Fruit fly (Drosophila melanogaster) whole organism, embryonic: ENCODE measurements around the gene Rrp1.
A peak's percentile ranks its signal among the peaks of the same experiment; 100 is the strongest.

Experiments used
- ATbp ChIP-seq: fragments of 200-800 bp; sonication (Bioruptor generic); optimal IDR thresholded peaks from 2 replicates; lab custom pipeline; 2017; ENCODE audit warnings: missing biosample characterization, mild to moderate bottlenecking, missing genetic modification characterization, missing genetic modification reagents
- Bgb ChIP-seq: fragments of 200-800 bp; sonication (Bioruptor generic); IDR thresholded peaks from 2 replicates; pipeline ENCODE4 v1.3.6; 2022; ENCODE audit warnings: missing biosample characterization, missing genetic modification characterization; ENCODE audit not compliant: partially characterized antibody
- Blimp-1 ChIP-seq: fragments of 200-800 bp; sonication (Bioruptor generic); optimal IDR thresholded peaks from 3 replicates; lab custom pipeline; 2018; ENCODE audit warnings: missing biosample characterization, missing genetic modification characterization, mild to moderate bottlenecking, moderate library complexity, missing genetic modification reagents
- CG12769 ChIP-seq: fragments of 200-800 bp; sonication (Bioruptor generic); optimal IDR thresholded peaks from 2 replicates; lab custom pipeline; 2019; ENCODE audit warnings: missing biosample characterization, mild to moderate bottlenecking, missing genetic modification characterization, moderate library complexity
- CG13123 ChIP-seq: fragments of 200-800 bp; sonication (Bioruptor generic); optimal IDR thresholded peaks from 2 replicates; lab custom pipeline; 2016; ENCODE audit warnings: missing biosample characterization, missing genetic modification characterization
- CG1647 ChIP-seq: fragments of 200-800 bp; sonication (Bioruptor generic); optimal IDR thresholded peaks from 3 replicates; lab custom pipeline; 2016; ENCODE audit warnings: missing biosample characterization, missing genetic modification characterization
- CG16779 ChIP-seq: fragments of 200-800 bp; sonication (Bioruptor generic); IDR thresholded peaks from 2 replicates; pipeline ENCODE4 v1.3.6; 2022; ENCODE audit warnings: missing biosample characterization, missing genetic modification characterization
- CG17361 ChIP-seq: fragments of 200-800 bp; sonication (Bioruptor generic); IDR thresholded peaks from 3 replicates; pipeline ENCODE4 v1.3.6; 2022; ENCODE audit warnings: missing biosample characterization, missing genetic modification characterization
- CG33213 ChIP-seq: fragments of 200-800 bp; sonication (Bioruptor generic); optimal IDR thresholded peaks from 3 replicates; lab custom pipeline; 2016; ENCODE audit warnings: missing biosample characterization, missing genetic modification characterization
- CG3407 ChIP-seq: fragments of 200-800 bp; sonication (Bioruptor generic); optimal IDR thresholded peaks from 2 replicates; lab custom pipeline; 2018; ENCODE audit warnings: missing biosample characterization, mild to moderate bottlenecking, missing genetic modification characterization
- CG4707 ChIP-seq: fragments of 200-800 bp; sonication (Bioruptor generic); optimal IDR thresholded peaks from 2 replicates; lab custom pipeline; 2018; ENCODE audit warnings: missing biosample characterization, mild to moderate bottlenecking, missing genetic modification characterization, moderate library complexity
- CG4730 ChIP-seq: fragments of 200-800 bp; sonication (Bioruptor generic); IDR thresholded peaks from 2 replicates; pipeline ENCODE4 v1.3.6; 2022; ENCODE audit warnings: missing biosample characterization, missing genetic modification characterization
- CG5180 ChIP-seq: fragments of 200-800 bp; sonication (Bioruptor generic); optimal IDR thresholded peaks from 3 replicates; lab custom pipeline; 2017; ENCODE audit warnings: missing biosample characterization, missing genetic modification characterization, mild to moderate bottlenecking, moderate library complexity, missing genetic modification reagents
- CG9609 ChIP-seq: fragments of 200-800 bp; sonication (Bioruptor generic); optimal IDR thresholded peaks from 3 replicates; lab custom pipeline; 2016; ENCODE audit warnings: missing biosample characterization, missing genetic modification characterization
- CG9817 ChIP-seq: fragments of 200-800 bp; sonication (Bioruptor generic); optimal IDR thresholded peaks from 2 replicates; lab custom pipeline; 2018; ENCODE audit warnings: missing biosample characterization, mild to moderate bottlenecking, missing genetic modification characterization, moderate library complexity
- Dek ChIP-seq: fragments of 200-800 bp; sonication (Bioruptor generic); optimal IDR thresholded peaks from 3 replicates; lab custom pipeline; 2019; ENCODE audit warnings: missing biosample characterization, mild to moderate bottlenecking, missing genetic modification characterization, moderate library complexity
- Dref ChIP-seq: fragments of 200-800 bp; sonication (Bioruptor generic); IDR thresholded peaks from 2 replicates; pipeline ENCODE4 v1.3.6; 2022; ENCODE audit warnings: missing biosample characterization, missing genetic modification characterization
- Drgx ChIP-seq: fragments of 200-800 bp; sonication (Bioruptor generic); IDR thresholded peaks from 2 replicates; pipeline ENCODE4 v1.3.6; 2022; ENCODE audit warnings: missing biosample characterization, missing genetic modification characterization
- Fer1 ChIP-seq: fragments of 200-800 bp; sonication (Bioruptor generic); optimal IDR thresholded peaks from 2 replicates; lab custom pipeline; 2017; ENCODE audit warnings: missing biosample characterization, mild to moderate bottlenecking, missing genetic modification characterization
- Gug ChIP-seq: fragments of 200-800 bp; sonication (Bioruptor generic); IDR thresholded peaks from 4 replicates; pipeline ENCODE4 v1.3.6; 2022; ENCODE audit warnings: missing biosample characterization, missing genetic modification characterization
- Hey ChIP-seq: fragments of 200-800 bp; sonication (Bioruptor generic); optimal IDR thresholded peaks from 3 replicates; lab custom pipeline; 2018; ENCODE audit warnings: missing biosample characterization, mild to moderate bottlenecking, missing genetic modification characterization
- Hmr ChIP-seq: fragments of 200-800 bp; sonication (Bioruptor generic); optimal IDR thresholded peaks from 3 replicates; lab custom pipeline; 2017; ENCODE audit warnings: mild to moderate bottlenecking, missing biosample characterization, missing genetic modification reagents, missing genetic modification characterization
- Hr3 ChIP-seq: fragments of 200-800 bp; sonication (Bioruptor generic); optimal IDR thresholded peaks from 3 replicates; lab custom pipeline; 2016; ENCODE audit warnings: missing biosample characterization, missing genetic modification characterization
- Hr39 ChIP-seq: fragments of >200 bp; optimal IDR thresholded peaks from 2 replicates; lab custom pipeline; 2017
- MBD-R2 ChIP-seq: fragments of 200-800 bp; sonication (Bioruptor generic); IDR thresholded peaks from 2 replicates; pipeline ENCODE4 v1.3.6; 2022; ENCODE audit warnings: missing biosample characterization, missing genetic modification characterization
- Oli ChIP-seq: fragments of 200-800 bp; sonication (Bioruptor generic); optimal IDR thresholded peaks from 2 replicates; lab custom pipeline; 2018; ENCODE audit warnings: missing biosample characterization, mild to moderate bottlenecking, missing genetic modification characterization, moderate library complexity
- PHDP ChIP-seq: fragments of 200-800 bp; sonication (Bioruptor generic); optimal IDR thresholded peaks from 3 replicates; lab custom pipeline; 2018; ENCODE audit warnings: missing biosample characterization, mild to moderate bottlenecking, missing genetic modification characterization, moderate library complexity
- Pdp1 ChIP-seq, 2 experiments: fragments of 200-800 bp; sonication (Bioruptor generic); optimal IDR thresholded peaks; 3 replicates each; lab custom pipeline; 2016; ENCODE audit warnings: missing biosample characterization in 2 of 2, missing genetic modification characterization in 2 of 2, mild to moderate bottlenecking in 1 of 2, moderate library complexity in 1 of 2
- Rfx ChIP-seq: fragments of 200-800 bp; sonication (Bioruptor generic); IDR thresholded peaks from 2 replicates; pipeline ENCODE4 v1.3.6; 2022; ENCODE audit warnings: missing biosample characterization, missing genetic modification characterization
- Sin3A ChIP-seq: fragments of >200 bp; optimal IDR thresholded peaks from 2 replicates; lab custom pipeline; 2018
- Sox100B ChIP-seq: fragments of 200-800 bp; sonication (Bioruptor generic); optimal IDR thresholded peaks from 3 replicates; lab custom pipeline; 2018; ENCODE audit warnings: missing biosample characterization, mild to moderate bottlenecking, missing genetic modification characterization
- Trl ChIP-seq, 3 experiments: fragments of >200 bp in 2 of 3; fragments of 200-800 bp in 1 of 3; sonication (Bioruptor generic) in 1 of 3; optimal IDR thresholded peaks; 2 replicates in 1 of 3; 3 replicates in 2 of 3; lab custom pipeline; 2016 to 2017; ENCODE audit warnings: missing biosample characterization in 1 of 3, missing genetic modification characterization in 1 of 3
- Usf ChIP-seq: fragments of 200-800 bp; sonication (Bioruptor generic); optimal IDR thresholded peaks from 2 replicates; lab custom pipeline; 2017; ENCODE audit warnings: missing genotype, missing biosample characterization, missing genetic modification characterization
- abd-A ChIP-seq: fragments of 200-800 bp; sonication (Bioruptor generic); optimal IDR thresholded peaks from 3 replicates; lab custom pipeline; 2019; ENCODE audit warnings: missing biosample characterization, mild to moderate bottlenecking, missing genetic modification characterization, moderate library complexity
- al ChIP-seq: fragments of 200-800 bp; sonication (Bioruptor generic); IDR thresholded peaks from 2 replicates; pipeline ENCODE4 v1.3.6; 2022; ENCODE audit warnings: missing biosample characterization, missing genetic modification characterization
- bigmax ChIP-seq: fragments of 200-800 bp; sonication (Bioruptor generic); optimal IDR thresholded peaks from 2 replicates; lab custom pipeline; 2018; ENCODE audit warnings: missing biosample characterization, mild to moderate bottlenecking, missing genetic modification characterization
- bsh ChIP-seq, 2 experiments: fragments of 200-800 bp; sonication (Bioruptor generic); optimal IDR thresholded peaks; 2 replicates each; lab custom pipeline; 2017 to 2018; ENCODE audit warnings: mild to moderate bottlenecking in 2 of 2, missing biosample characterization in 2 of 2, missing genetic modification characterization in 2 of 2, moderate library complexity in 1 of 2
- cas ChIP-seq: fragments of 200-800 bp; sonication (Bioruptor generic); IDR thresholded peaks from 2 replicates; pipeline ENCODE4 v1.3.6; 2022; ENCODE audit warnings: missing biosample characterization, missing genetic modification characterization
- crol ChIP-seq: fragments of 200-800 bp; sonication (Bioruptor generic); IDR thresholded peaks from 2 replicates; pipeline ENCODE4 v1.3.6; 2022; ENCODE audit warnings: missing biosample characterization, missing genetic modification characterization
- ems ChIP-seq: fragments of 200-800 bp; sonication (Bioruptor generic); optimal IDR thresholded peaks from 3 replicates; lab custom pipeline; 2016; ENCODE audit warnings: missing biosample characterization, missing genetic modification characterization
- eyg ChIP-seq: fragments of 200-800 bp; sonication (Bioruptor generic); optimal IDR thresholded peaks from 3 replicates; lab custom pipeline; 2016; ENCODE audit warnings: missing biosample characterization, missing genetic modification characterization
- fu2 ChIP-seq: fragments of 200-800 bp; sonication (Bioruptor generic); optimal IDR thresholded peaks from 2 replicates; lab custom pipeline; 2016; ENCODE audit warnings: missing biosample characterization, missing genetic modification characterization
- gt ChIP-seq: fragments of 200-800 bp; sonication (Bioruptor generic); IDR thresholded peaks from 2 replicates; pipeline ENCODE4 v1.3.6; 2022; ENCODE audit warnings: missing biosample characterization, missing genetic modification characterization
- ham ChIP-seq: fragments of 200-800 bp; sonication (Bioruptor generic); IDR thresholded peaks from 2 replicates; pipeline ENCODE4 v1.3.6; 2022; ENCODE audit warnings: missing biosample characterization, missing genetic modification characterization
- lab ChIP-seq: fragments of 200-800 bp; sonication (Bioruptor generic); optimal IDR thresholded peaks from 3 replicates; lab custom pipeline; 2017; ENCODE audit warnings: missing biosample characterization, missing genetic modification characterization, mild to moderate bottlenecking, moderate library complexity, missing genetic modification reagents
- lbe ChIP-seq: fragments of 200-800 bp; sonication (Bioruptor generic); optimal IDR thresholded peaks from 2 replicates; lab custom pipeline; 2016; ENCODE audit warnings: missing biosample characterization, mild to moderate bottlenecking, missing genetic modification characterization
- mirr ChIP-seq: fragments of 200-800 bp; sonication (Bioruptor generic); optimal IDR thresholded peaks from 3 replicates; lab custom pipeline; 2018; ENCODE audit warnings: missing biosample characterization, mild to moderate bottlenecking, missing genetic modification characterization
- nom ChIP-seq: fragments of 200-800 bp; sonication (Bioruptor generic); optimal IDR thresholded peaks from 2 replicates; lab custom pipeline; 2017; ENCODE audit warnings: missing biosample characterization, missing genetic modification characterization, mild to moderate bottlenecking, moderate library complexity, missing genetic modification reagents
- slbo ChIP-seq: fragments of 200-800 bp; sonication (Bioruptor generic); IDR thresholded peaks from 2 replicates; pipeline ENCODE4 v1.3.6; 2022; ENCODE audit warnings: missing biosample characterization, missing genetic modification characterization
- sqz ChIP-seq: fragments of 200-800 bp; sonication (Bioruptor generic); optimal IDR thresholded peaks from 3 replicates; lab custom pipeline; 2018; ENCODE audit warnings: missing biosample characterization, mild to moderate bottlenecking, missing genetic modification characterization
- tna ChIP-seq: fragments of 200-800 bp; sonication (Bioruptor generic); IDR thresholded peaks from 2 replicates; pipeline ENCODE4 v1.3.6; 2022; ENCODE audit warnings: missing biosample characterization, missing genetic modification characterization; ENCODE audit not compliant: partially characterized antibody
- vnd ChIP-seq: fragments of 200-800 bp; sonication (Bioruptor generic); IDR thresholded peaks from 3 replicates; pipeline ENCODE4 v1.3.6; 2022; ENCODE audit warnings: missing biosample characterization, missing genetic modification characterization; ENCODE audit not compliant: partially characterized antibody
- wek ChIP-seq: fragments of 200-800 bp; sonication (Bioruptor generic); optimal IDR thresholded peaks from 3 replicates; lab custom pipeline; 2018; ENCODE audit warnings: missing biosample characterization, mild to moderate bottlenecking, missing genetic modification characterization, moderate library complexity

Rrp1 gene

DNA sequence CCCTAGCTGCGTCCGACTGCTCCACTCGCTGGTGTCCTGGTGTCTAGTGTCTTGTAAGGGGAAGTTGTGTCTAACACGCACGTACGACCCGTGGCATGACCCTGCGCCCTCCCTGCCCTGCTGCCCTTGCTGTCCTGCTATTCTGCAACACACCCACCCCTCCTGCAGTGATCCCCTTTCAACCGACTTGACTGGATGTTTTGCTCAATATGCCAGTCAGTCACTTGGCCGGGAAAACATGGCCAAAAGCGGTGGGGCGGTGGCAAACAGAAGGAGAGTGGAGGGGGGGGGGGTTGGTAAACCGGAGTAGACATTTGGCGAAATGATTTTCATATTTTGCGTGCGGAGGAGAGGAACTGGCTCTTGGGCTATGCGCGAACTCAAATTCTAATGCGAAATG lies 41.7 kb downstream of the Rrp1 start (continued):
- TF ChIP-seq mirr (peak; percentile 19), ATbp (no peak), sqz (GFP tag; lab: Kevin White, UChicago) (no peak), CG17361 (GFP tag; lab: Robert Waterston, UW) (no peak), lab (GFP tag; lab: Kevin White, UChicago) (no peak), crol (GFP tag; lab: Robert Waterston, UW) (peak; percentile 66), Dref (no peak), Hr3 (GFP tag; lab: Kevin White, UChicago) (no peak), Sin3A (lab: Kevin White, UChicago) (no peak), vnd (GFP tag; lab: Robert Waterston, UW) (no peak), PHDP (tag; lab: Kevin White, UChicago) (no peak), CG13123 (GFP tag; lab: Kevin White, UChicago) (no peak), abd-A (tag; lab: Kevin White, UChicago) (peak; percentile 60), Blimp-1 (GFP tag; lab: Kevin White, UChicago) (no peak), CG12769 (tag; lab: Kevin White, UChicago) (no peak), slbo (GFP tag; lab: Robert Waterston, UW) (no peak), al (no peak), CG16779 (GFP tag; lab: Robert Waterston, UW) (no peak), CG5180 (GFP tag; lab: Kevin White, UChicago) (peak; percentile 14), CG1647 (GFP tag; lab: Kevin White, UChicago) (no peak), ems (GFP tag; lab: Kevin White, UChicago) (no peak), Usf (GFP tag; lab: Kevin White, UChicago) (no peak), MBD-R2 (no peak), fu2 (GFP tag; lab: Kevin White, UChicago) (no peak), Hr39 (no peak), CG9817 (tag; lab: Kevin White, UChicago) (no peak), Dek (tag; lab: Kevin White, UChicago) (no peak), tna (GFP tag; lab: Robert Waterston, UW) (no peak), Fer1 (no peak), wek (GFP tag; lab: Kevin White, UChicago) (no peak), Sox100B (no peak), Gug (GFP tag; lab: Robert Waterston, UW) (no peak), Bgb (no peak), Oli (tag; lab: Kevin White, UChicago) (no peak), CG9609 (GFP tag; lab: Kevin White, UChicago) (no peak), gt (GFP tag; lab: Robert Waterston, UW) (no peak), Pdp1 (GFP tag; optimal IDR thresholded peaks at IDR 0.05; lab: Kevin White, UChicago) (no peak), Hey (tag; lab: Kevin White, UChicago) (no peak), cas (no peak)

DNA sequence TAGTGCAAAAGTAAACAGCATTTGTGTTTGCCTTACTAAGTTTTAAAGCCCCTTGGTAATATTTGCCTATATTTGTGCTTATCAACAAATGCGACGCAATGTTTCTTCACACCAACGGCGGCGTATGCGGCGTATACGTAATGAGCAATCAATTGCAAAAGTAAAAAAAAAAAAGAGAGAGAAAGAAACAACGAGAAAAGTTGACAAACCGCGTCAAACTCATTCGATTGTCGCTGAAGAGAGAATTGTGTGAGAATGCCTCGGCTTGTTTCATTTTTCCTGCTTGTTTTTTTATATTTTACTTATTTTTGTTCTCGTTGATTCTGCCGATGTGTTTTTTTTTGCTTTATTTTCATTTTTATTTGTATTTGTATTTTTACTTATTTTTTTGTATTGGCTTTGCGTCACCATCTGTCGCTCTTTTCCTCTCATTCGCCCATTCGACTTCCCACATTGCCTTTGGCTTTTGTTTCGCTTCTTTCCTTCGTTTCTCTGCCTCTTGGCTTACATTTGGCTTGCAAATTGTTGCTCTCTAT lies 48.0 kb downstream of the Rrp1 start:
- TF ChIP-seq CG3407 (GFP tag; lab: Kevin White, UChicago): no peak
- TF ChIP-seq Trl (optimal IDR thresholded peaks at IDR 0.05; lab: Kevin White, UChicago): peak in 1 of 2 experiments; percentile 62
- no peak for TF ChIP-seq Trl (GFP tag; optimal IDR thresholded peaks at IDR 0.05; lab: Kevin White, UChicago)
- TF ChIP-seq nom (GFP tag; lab: Kevin White, UChicago): peak; percentile 99
- TF ChIP-seq eyg: no peak
- TF ChIP-seq lbe: peak; percentile 57
- TF ChIP-seq bsh (GFP tag; optimal IDR thresholded peaks at IDR 0.05; lab: Kevin White, UChicago): peak in 1 of 2 experiments; percentile 98
- TF ChIP-seq Hmr: peak; percentile 11
- TF ChIP-seq Rfx (GFP tag; lab: Robert Waterston, UW): peak; percentile 19; the same call in 1 of the 2 replicates
- no peak for TF ChIP-seq ham (GFP tag; lab: Robert Waterston, UW)
- TF ChIP-seq CG4730 (GFP tag; lab: Robert Waterston, UW): no peak
- TF ChIP-seq CG33213 (GFP tag; lab: Kevin White, UChicago): no peak
- TF ChIP-seq Drgx (GFP tag; lab: Robert Waterston, UW): peak; percentile 96
- TF ChIP-seq CG4707: no peak
- TF ChIP-seq bigmax: no peak
